Fruit fly (Drosophila melanogaster) whole organism, embryonic: ENCODE data around the gene Tfb5.
A peak's percentile ranks its signal among the peaks of the same experiment; 100 is the strongest.

Experiments used
- Antp ChIP-seq: fragments of 200-800 bp; sonication (Bioruptor generic); optimal IDR thresholded peaks from 3 replicates; lab custom pipeline; 2016; ENCODE audit warnings: missing biosample characterization, missing genetic modification characterization
- Atf-2 ChIP-seq: fragments of 200-800 bp; sonication (Bioruptor generic); optimal IDR thresholded peaks from 2 replicates; lab custom pipeline; 2016; ENCODE audit warnings: missing biosample characterization, missing genetic modification characterization
- Atf6 ChIP-seq: fragments of 200-800 bp; sonication (Bioruptor generic); IDR thresholded peaks from 2 replicates; pipeline ENCODE4 v1.3.6; 2022; ENCODE audit warnings: missing biosample characterization, missing genetic modification characterization
- B-H2 ChIP-seq: fragments of 200-800 bp; sonication (Bioruptor generic); optimal IDR thresholded peaks from 2 replicates; lab custom pipeline; 2018; ENCODE audit warnings: missing biosample characterization, mild to moderate bottlenecking, missing genetic modification characterization
- CG1024 ChIP-seq: fragments of 200-800 bp; sonication (Bioruptor generic); IDR thresholded peaks from 2 replicates; pipeline ENCODE4 v1.3.6; 2022; ENCODE audit warnings: missing biosample characterization, missing genetic modification characterization
- CG10543 ChIP-seq: fragments of 200-800 bp; sonication (Bioruptor generic); optimal IDR thresholded peaks from 3 replicates; lab custom pipeline; 2017; ENCODE audit warnings: missing biosample characterization, mild to moderate bottlenecking, missing genetic modification characterization, moderate library complexity
- CG11560 ChIP-seq: fragments of 200-800 bp; sonication (Bioruptor generic); IDR thresholded peaks from 3 replicates; pipeline ENCODE4 v1.3.6; 2022; ENCODE audit warnings: missing biosample characterization, missing genetic modification characterization
- CG12659 ChIP-seq: fragments of 200-800 bp; sonication (Bioruptor generic); optimal IDR thresholded peaks from 3 replicates; lab custom pipeline; 2017; ENCODE audit warnings: mild to moderate bottlenecking, missing biosample characterization, missing genetic modification reagents, missing genetic modification characterization
- CG13894 ChIP-seq: fragments of 200-800 bp; sonication (Bioruptor generic); optimal IDR thresholded peaks from 3 replicates; lab custom pipeline; 2018; ENCODE audit warnings: missing biosample characterization, mild to moderate bottlenecking, missing genetic modification characterization, moderate library complexity
- CG17912 ChIP-seq: fragments of 200-800 bp; sonication (Bioruptor generic); optimal IDR thresholded peaks from 2 replicates; lab custom pipeline; 2018; ENCODE audit warnings: missing biosample characterization, mild to moderate bottlenecking, missing genetic modification characterization
- CG18599 ChIP-seq: fragments of 200-800 bp; sonication (Bioruptor generic); optimal IDR thresholded peaks from 3 replicates; lab custom pipeline; 2017; ENCODE audit warnings: missing biosample characterization, missing genetic modification characterization, mild to moderate bottlenecking, moderate library complexity, missing genetic modification reagents
- CG32532 ChIP-seq: fragments of 200-800 bp; sonication (Bioruptor generic); IDR thresholded peaks from 2 replicates; pipeline ENCODE4 v1.3.6; 2022; ENCODE audit warnings: missing biosample characterization, missing genetic modification characterization
- CG34422 ChIP-seq: fragments of 200-800 bp; sonication (Bioruptor generic); IDR thresholded peaks from 3 replicates; pipeline ENCODE4 v1.3.6; 2022; ENCODE audit warnings: missing biosample characterization, missing genetic modification characterization
- CG42726 ChIP-seq: fragments of 200-800 bp; sonication (Bioruptor generic); IDR thresholded peaks from 2 replicates; pipeline ENCODE4 v1.3.6; 2022; ENCODE audit warnings: missing biosample characterization, missing genetic modification characterization; ENCODE audit not compliant: partially characterized antibody
- CG6175 ChIP-seq: fragments of 200-800 bp; sonication (Bioruptor generic); IDR thresholded peaks from 3 replicates; pipeline ENCODE4 v1.3.6; 2022; ENCODE audit warnings: missing biosample characterization, missing genetic modification characterization
- CG7745 ChIP-seq: fragments of 200-800 bp; sonication (Bioruptor generic); optimal IDR thresholded peaks from 2 replicates; lab custom pipeline; 2018; ENCODE audit warnings: missing biosample characterization, mild to moderate bottlenecking, missing genetic modification characterization, moderate library complexity
- CG7786 ChIP-seq: fragments of 200-800 bp; sonication (Bioruptor generic); optimal IDR thresholded peaks from 2 replicates; lab custom pipeline; 2016; ENCODE audit warnings: missing biosample characterization, missing genetic modification characterization
- CG8388 ChIP-seq: fragments of 200-800 bp; sonication (Bioruptor generic); optimal IDR thresholded peaks from 2 replicates; lab custom pipeline; 2019; ENCODE audit warnings: missing biosample characterization, mild to moderate bottlenecking, missing genetic modification characterization, moderate library complexity
- CG8765 ChIP-seq: fragments of 200-800 bp; sonication (Bioruptor generic); IDR thresholded peaks from 2 replicates; pipeline ENCODE4 v1.3.6; 2022; ENCODE audit warnings: missing biosample characterization, missing genetic modification characterization
- CG9437 ChIP-seq: fragments of 200-800 bp; sonication (Bioruptor generic); optimal IDR thresholded peaks from 2 replicates; lab custom pipeline; 2018; ENCODE audit warnings: missing biosample characterization, mild to moderate bottlenecking, missing genetic modification characterization
- Dad ChIP-seq: fragments of 200-800 bp; sonication (Bioruptor generic); optimal IDR thresholded peaks from 3 replicates; lab custom pipeline; 2016; ENCODE audit warnings: missing biosample characterization, missing genetic modification characterization
- Gug ChIP-seq: fragments of 200-800 bp; sonication (Bioruptor generic); IDR thresholded peaks from 4 replicates; pipeline ENCODE4 v1.3.6; 2022; ENCODE audit warnings: missing biosample characterization, missing genetic modification characterization
- HLH54F ChIP-seq: fragments of 200-800 bp; sonication (Bioruptor generic); optimal IDR thresholded peaks from 3 replicates; lab custom pipeline; 2016; ENCODE audit warnings: missing biosample characterization, missing genetic modification characterization
- Hr51 ChIP-seq, 2 experiments: fragments of 200-800 bp; sonication (Bioruptor generic); optimal IDR thresholded peaks; 2 replicates in 1 of 2; 3 replicates in 1 of 2; lab custom pipeline; 2016 to 2018; ENCODE audit warnings: missing biosample characterization in 2 of 2, missing genetic modification characterization in 2 of 2, mild to moderate bottlenecking in 1 of 2, moderate library complexity in 1 of 2
- Scr ChIP-seq: fragments of 200-800 bp; sonication (Bioruptor generic); IDR thresholded peaks from 2 replicates; pipeline ENCODE4 v1.3.6; 2022; ENCODE audit warnings: missing biosample characterization, missing genetic modification characterization; ENCODE audit not compliant: partially characterized antibody
- Sox102F ChIP-seq: fragments of 200-800 bp; sonication (Bioruptor generic); optimal IDR thresholded peaks from 2 replicates; lab custom pipeline; 2018; ENCODE audit warnings: missing biosample characterization, mild to moderate bottlenecking, missing genetic modification characterization, moderate library complexity
- Sry-δ ChIP-seq: fragments of 200-800 bp; sonication (Bioruptor generic); optimal IDR thresholded peaks from 2 replicates; lab custom pipeline; 2016; ENCODE audit warnings: missing biosample characterization, missing genetic modification characterization
- Taf1 ChIP-seq: fragments of 200-800 bp; sonication (Bioruptor generic); IDR thresholded peaks from 2 replicates; pipeline ENCODE4 v1.3.6; 2022; ENCODE audit warnings: missing biosample characterization, missing genetic modification characterization
- Xbp1 ChIP-seq: fragments of 200-800 bp; sonication (Bioruptor generic); optimal IDR thresholded peaks from 3 replicates; lab custom pipeline; 2016; ENCODE audit warnings: missing biosample characterization, mild to moderate bottlenecking, missing genetic modification characterization
- ash1 ChIP-seq: fragments of 200-800 bp; sonication (Bioruptor generic); optimal IDR thresholded peaks from 2 replicates; lab custom pipeline; 2018; ENCODE audit warnings: missing biosample characterization, mild to moderate bottlenecking, missing genetic modification characterization
- bigmax ChIP-seq: fragments of 200-800 bp; sonication (Bioruptor generic); optimal IDR thresholded peaks from 2 replicates; lab custom pipeline; 2018; ENCODE audit warnings: missing biosample characterization, mild to moderate bottlenecking, missing genetic modification characterization
- br ChIP-seq: fragments of >200 bp; optimal IDR thresholded peaks from 2 replicates; lab custom pipeline; 2017
- bsh ChIP-seq, 2 experiments: fragments of 200-800 bp; sonication (Bioruptor generic); optimal IDR thresholded peaks; 2 replicates each; lab custom pipeline; 2017 to 2018; ENCODE audit warnings: mild to moderate bottlenecking in 2 of 2, missing biosample characterization in 2 of 2, missing genetic modification characterization in 2 of 2, moderate library complexity in 1 of 2
- crc ChIP-seq: fragments of 200-800 bp; sonication (Bioruptor generic); optimal IDR thresholded peaks from 2 replicates; lab custom pipeline; 2016; ENCODE audit warnings: missing biosample characterization, missing genetic modification characterization
- dmrt11E ChIP-seq: fragments of 200-800 bp; sonication (Bioruptor generic); optimal IDR thresholded peaks from 3 replicates; lab custom pipeline; 2018; ENCODE audit warnings: missing biosample characterization, mild to moderate bottlenecking, missing genetic modification characterization, moderate library complexity
- dpn ChIP-seq, 2 experiments: fragments of 200-800 bp; sonication (Bioruptor generic); optimal IDR thresholded peaks; 3 replicates each; lab custom pipeline; 2016; ENCODE audit warnings: missing biosample characterization in 2 of 2, missing genetic modification characterization in 2 of 2
- eve ChIP-seq, 2 experiments: fragments of >200 bp; optimal IDR thresholded peaks; 2 replicates each; lab custom pipeline; 2017; ENCODE audit warnings: missing biosample characterization in 2 of 2, missing genetic modification characterization in 2 of 2
- fru ChIP-seq: fragments of >200 bp; optimal IDR thresholded peaks from 2 replicates; lab custom pipeline; 2017
- gem ChIP-seq: fragments of 200-800 bp; sonication (Bioruptor generic); optimal IDR thresholded peaks from 2 replicates; lab custom pipeline; 2019; ENCODE audit warnings: missing biosample characterization, mild to moderate bottlenecking, missing genetic modification characterization, moderate library complexity
- kni ChIP-seq: fragments of 200-800 bp; sonication (Bioruptor generic); optimal IDR thresholded peaks from 3 replicates; lab custom pipeline; 2017; ENCODE audit warnings: mild to moderate bottlenecking, missing biosample characterization, missing genetic modification reagents, missing genetic modification characterization
- nmo ChIP-seq: fragments of 200-800 bp; sonication (Bioruptor generic); optimal IDR thresholded peaks from 2 replicates; lab custom pipeline; 2018; ENCODE audit warnings: missing biosample characterization, mild to moderate bottlenecking, missing genetic modification characterization, moderate library complexity
- oc ChIP-seq: fragments of 200-800 bp; sonication (Bioruptor generic); optimal IDR thresholded peaks from 2 replicates; lab custom pipeline; 2018; ENCODE audit warnings: missing biosample characterization, mild to moderate bottlenecking, missing genetic modification characterization, moderate library complexity
- pros ChIP-seq: fragments of 200-800 bp; sonication (Bioruptor generic); optimal IDR thresholded peaks from 3 replicates; lab custom pipeline; 2019; ENCODE audit warnings: missing biosample characterization, mild to moderate bottlenecking, missing genetic modification characterization, moderate library complexity
- psq ChIP-seq: fragments of 200-800 bp; sonication (Bioruptor generic); optimal IDR thresholded peaks from 2 replicates; lab custom pipeline; 2017; ENCODE audit warnings: missing biosample characterization, missing genetic modification characterization
- shn ChIP-seq: fragments of 200-800 bp; sonication (Bioruptor generic); optimal IDR thresholded peaks from 3 replicates; lab custom pipeline; 2016; ENCODE audit warnings: missing biosample characterization, missing genetic modification characterization
- slbo ChIP-seq: fragments of 200-800 bp; sonication (Bioruptor generic); IDR thresholded peaks from 2 replicates; pipeline ENCODE4 v1.3.6; 2022; ENCODE audit warnings: missing biosample characterization, missing genetic modification characterization
- slou ChIP-seq: fragments of 200-800 bp; sonication (Bioruptor generic); optimal IDR thresholded peaks from 3 replicates; lab custom pipeline; 2016; ENCODE audit warnings: missing biosample characterization, missing genetic modification characterization
- stc ChIP-seq: fragments of 200-800 bp; sonication (Bioruptor generic); IDR thresholded peaks from 2 replicates; pipeline ENCODE4 v1.3.6; 2022; ENCODE audit warnings: missing biosample characterization, missing genetic modification characterization
- tll ChIP-seq, 2 experiments: fragments of 200-800 bp in 1 of 2; fragments of >200 bp in 1 of 2; sonication (Bioruptor generic) in 1 of 2; optimal IDR thresholded peaks; 2 replicates each; lab custom pipeline; 2017 to 2019; ENCODE audit warnings: missing biosample characterization in 2 of 2, missing genetic modification characterization in 2 of 2, mild to moderate bottlenecking in 1 of 2, moderate library complexity in 1 of 2
- tx ChIP-seq: fragments of 200-800 bp; sonication (Bioruptor generic); optimal IDR thresholded peaks from 2 replicates; lab custom pipeline; 2016; ENCODE audit warnings: missing biosample characterization, missing genetic modification characterization

Gene Tfb5

DNA sequence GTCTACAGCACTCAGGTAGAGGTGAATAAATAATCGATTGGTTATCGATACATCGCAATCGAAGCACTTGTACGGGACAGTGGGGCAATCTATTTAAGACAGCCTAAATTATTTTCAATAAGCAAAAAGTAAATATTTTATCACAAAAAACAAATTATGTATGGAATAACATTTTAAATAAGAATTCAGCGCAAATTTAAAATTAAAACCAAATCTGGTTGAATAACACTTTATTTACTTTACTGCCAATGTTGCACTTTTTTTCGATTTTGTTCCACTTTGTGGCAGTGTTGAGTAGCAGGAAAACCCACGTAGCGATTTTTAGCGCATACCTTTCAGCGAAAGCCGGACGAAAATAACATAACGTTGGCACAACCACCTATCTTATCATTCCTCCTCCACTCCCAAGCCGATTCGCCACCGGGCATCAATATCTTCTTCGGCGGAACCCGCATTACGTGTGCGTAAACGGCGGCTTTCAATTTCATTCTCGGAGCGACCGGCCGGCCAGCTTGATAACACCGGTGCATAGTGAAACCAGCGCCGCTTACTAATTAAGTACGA, 33.6 kb downstream of the Tfb5 start, which contains the start of the genes Gmd and CG3792 (continued):
- peak; percentile 97 for TF ChIP-seq Atf6 (GFP tag; lab: Robert Waterston, UW)
- TF ChIP-seq fru (lab: Kevin White, UChicago): no peak
- peak; percentile 95 for TF ChIP-seq dmrt11E
- TF ChIP-seq bigmax (GFP tag; lab: Kevin White, UChicago): no peak
- TF ChIP-seq CG34422 (GFP tag; lab: Robert Waterston, UW): peak; percentile 98
- peak; percentile 97 for TF ChIP-seq CG32532
- TF ChIP-seq Dad (GFP tag; lab: Kevin White, UChicago): peak; percentile 94
- TF ChIP-seq crc (GFP tag; lab: Kevin White, UChicago): peak; percentile 90
- peak; percentile 97 for TF ChIP-seq CG12659 (GFP tag; lab: Kevin White, UChicago)
- no peak for TF ChIP-seq br (lab: Kevin White, UChicago)
- TF ChIP-seq CG8765 (GFP tag; lab: Robert Waterston, UW): peak; percentile 93
- TF ChIP-seq CG8388 (GFP tag; lab: Kevin White, UChicago): peak; percentile 82
- peak; percentile 95 to 96 for TF ChIP-seq dpn (GFP tag; optimal IDR thresholded peaks at IDR 0.05; lab: Kevin White, UChicago)
- peak; percentile 95 for TF ChIP-seq Antp
- peak; percentile 88 for TF ChIP-seq CG6175 (GFP tag; lab: Robert Waterston, UW)
- TF ChIP-seq Taf1 (GFP tag; lab: Robert Waterston, UW): peak; percentile 95
- TF ChIP-seq oc (tag; lab: Kevin White, UChicago): peak; percentile 92
- peak; percentile 92 for TF ChIP-seq shn
- TF ChIP-seq CG11560 (tag; lab: Robert Waterston, UW): peak; percentile 92
- TF ChIP-seq Scr: peak; percentile 82
- TF ChIP-seq HLH54F: peak; percentile 95
- TF ChIP-seq kni (GFP tag; lab: Kevin White, UChicago): peak; percentile 77
- TF ChIP-seq CG9437 (GFP tag; lab: Kevin White, UChicago): peak; percentile 91
- peak; percentile 94 for TF ChIP-seq Gug (GFP tag; lab: Robert Waterston, UW)
- TF ChIP-seq psq (GFP tag; lab: Kevin White, UChicago): peak; percentile 69
- TF ChIP-seq B-H2 (GFP tag; lab: Kevin White, UChicago): peak; percentile 96
- TF ChIP-seq Hr51 (GFP tag; optimal IDR thresholded peaks at IDR 0.05; lab: Kevin White, UChicago): peak; percentile 92 to 94
- TF ChIP-seq pros (GFP tag; lab: Kevin White, UChicago): peak; percentile 64
- TF ChIP-seq Xbp1 (GFP tag; lab: Kevin White, UChicago): peak; percentile 97
- TF ChIP-seq CG42726: peak; percentile 76
- TF ChIP-seq CG10543 (GFP tag; lab: Kevin White, UChicago): peak; percentile 94
- TF ChIP-seq CG7786 (GFP tag; lab: Kevin White, UChicago): peak; percentile 93
- peak; percentile 96 for TF ChIP-seq CG18599 (GFP tag; lab: Kevin White, UChicago)
- peak in 1 of 2 experiments; percentile 67 for TF ChIP-seq eve (GFP tag; optimal IDR thresholded peaks at IDR 0.05; lab: Kevin White, UChicago)
- peak; percentile 63 to 95 for TF ChIP-seq bsh (GFP tag; optimal IDR thresholded peaks at IDR 0.05; lab: Kevin White, UChicago)
- TF ChIP-seq tll (GFP tag; optimal IDR thresholded peaks at IDR 0.05; lab: Kevin White, UChicago): peak; percentile 14 to 44
- no peak for TF ChIP-seq CG7745 (tag; lab: Kevin White, UChicago)
- peak; percentile 98 for TF ChIP-seq slbo
- peak; percentile 94 for TF ChIP-seq tx (GFP tag; lab: Kevin White, UChicago)
- TF ChIP-seq nmo (GFP tag; lab: Kevin White, UChicago): peak; percentile 97
- TF ChIP-seq CG13894: peak; percentile 95
- TF ChIP-seq Sox102F (GFP tag; lab: Kevin White, UChicago): peak; percentile 94
- TF ChIP-seq slou: peak; percentile 92
- TF ChIP-seq CG1024 (GFP tag; lab: Robert Waterston, UW): peak; percentile 86
- peak; percentile 9 for TF ChIP-seq ash1 (GFP tag; lab: Kevin White, UChicago)
- TF ChIP-seq Atf-2 (GFP tag; lab: Kevin White, UChicago): peak; percentile 96
- peak; percentile 77 for TF ChIP-seq Sry-δ
- peak; percentile 64 for TF ChIP-seq CG17912 (GFP tag; lab: Kevin White, UChicago)
- peak; percentile 95 for TF ChIP-seq gem (tag; lab: Kevin White, UChicago)
- peak; percentile 95 for TF ChIP-seq stc
- TF ChIP-seq, all 482 proteins: peak for 441
